Fruit fly (Drosophila melanogaster): ENCODE data around the gene CG3407.
A peak's percentile ranks its signal among the peaks of the same experiment; 100 is the strongest.

DNA sequence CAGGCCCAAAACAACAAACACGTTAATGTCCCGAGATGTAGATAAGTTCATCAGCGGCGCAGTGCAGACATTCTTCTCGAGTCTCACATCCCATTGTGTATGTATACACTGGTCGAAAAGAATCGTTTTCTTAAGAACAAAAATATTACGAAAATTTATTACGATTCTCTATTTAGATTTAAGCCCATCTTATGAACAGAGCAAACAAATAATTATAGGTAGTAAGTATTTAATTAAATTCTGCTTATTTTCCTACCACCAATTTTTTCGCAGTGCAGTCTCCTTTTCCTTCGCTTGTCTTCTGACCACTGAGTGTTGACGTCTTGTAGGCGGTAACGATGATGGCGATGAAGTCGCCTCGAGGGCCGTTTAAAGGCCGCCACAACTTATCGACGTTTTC, 48.2 kb upstream of the CG3407 start:
- TF ChIP-seq CG6272 (GFP tag; IDR thresholded peaks at IDR 0.05) = no peak
- no peak for TF ChIP-seq CG8281 (tag; optimal IDR thresholded peaks at IDR 0.05)
- TF ChIP-seq CG5180 (GFP tag; optimal IDR thresholded peaks at IDR 0.05) = no peak
- peak; percentile 29 for TF ChIP-seq CG8290 (GFP tag; optimal IDR thresholded peaks at IDR 0.05)
- TF ChIP-seq CG8290 (tag; optimal IDR thresholded peaks at IDR 0.05) = no peak
- TF ChIP-seq Hmx (GFP tag; optimal IDR thresholded peaks at IDR 0.05) = no peak
- TF ChIP-seq sens-2 (GFP tag; IDR thresholded peaks at IDR 0.05) = 0 out of 2 replicates have a peak, but pooled peaks have one; percentile 33
- TF ChIP-seq ATbp (GFP tag; optimal IDR thresholded peaks at IDR 0.05) = no peak
- TF ChIP-seq dysf (GFP tag; IDR thresholded peaks at IDR 0.05) = no peak
- no peak for TF ChIP-seq Adf1 (GFP tag; IDR thresholded peaks at IDR 0.05)
- no peak for TF ChIP-seq Asciz (GFP tag; optimal IDR thresholded peaks at IDR 0.05)

Data from whole organism, embryonic.